Worm (Caenorhabditis elegans) whole organism, L4 larva: ENCODE data around the gene T26C12.1.

Source experiments
- D1046.2 ChIP-seq: fragments of 200-800 bp; sonication (Bioruptor generic); IDR thresholded peaks from 2 replicates; pipeline ENCODE4 v1.3.6; 2022; ENCODE audit warnings: missing genetic modification characterization, missing compliant biosample characterization
- F49E8.2 ChIP-seq: sonication (generic microtip); optimal IDR thresholded peaks from 2 replicates; lab custom pipeline; 2016; ENCODE audit warnings: missing compliant biosample characterization, mild to moderate bottlenecking, missing genetic modification characterization, borderline replicate concordance
- R02D3.7 ChIP-seq: fragments of 150-350 bp; sonication (generic microtip); optimal IDR thresholded peaks from 3 replicates; lab custom pipeline; 2014; ENCODE audit warnings: missing biosample characterization, missing genetic modification characterization
- T20F7.1 ChIP-seq: fragments of 200-800 bp; sonication (Bioruptor generic); optimal IDR thresholded peaks from 2 replicates; lab custom pipeline; 2018; ENCODE audit warnings: mild to moderate bottlenecking, missing genetic modification characterization, missing compliant biosample characterization
- T26A8.4 ChIP-seq: fragments of 200-800 bp; sonication (Bioruptor generic); IDR thresholded peaks from 2 replicates; pipeline ENCODE4 v1.3.6; 2022; ENCODE audit warnings: missing genetic modification characterization, missing compliant biosample characterization
- Y105C5A.15 ChIP-seq: fragments of 200-800 bp; sonication (Bioruptor generic); IDR thresholded peaks from 2 replicates; pipeline ENCODE4 v1.3.6; 2022; ENCODE audit warnings: missing genetic modification characterization, missing compliant biosample characterization
- aha-1 ChIP-seq: fragments of 150-350 bp; peaks from one replicate; lab custom pipeline; 2014; ENCODE audit warnings: missing biosample characterization, missing genetic modification characterization
- arid-1 ChIP-seq: fragments of 200-800 bp; sonication (Bioruptor generic); conservative IDR thresholded peaks from 2 replicates; pipeline ENCODE4 v1.3.6; 2022; ENCODE audit warnings: missing genetic modification reagents, missing genetic modification characterization, missing compliant biosample characterization
- ceh-62 ChIP-seq: sonication (generic microtip); optimal IDR thresholded peaks from 2 replicates; lab custom pipeline; 2017; ENCODE audit warnings: missing biosample characterization, missing genetic modification characterization
- ces-1 ChIP-seq: fragments of 150-350 bp; sonication (generic microtip); optimal IDR thresholded peaks from 4 replicates; lab custom pipeline; 2014; ENCODE audit warnings: missing biosample characterization, missing genetic modification reagents, missing genetic modification characterization
- cey-2 ChIP-seq: sonication (generic microtip); optimal IDR thresholded peaks from 3 replicates; lab custom pipeline; 2017; ENCODE audit warnings: missing genetic modification characterization, mild to moderate bottlenecking, missing compliant biosample characterization, antibody characterized with exemption, borderline replicate concordance; ENCODE audit not compliant: insufficient read depth
- ctbp-1 ChIP-seq: fragments of 200-800 bp; sonication (Bioruptor generic); IDR thresholded peaks from 2 replicates; pipeline ENCODE4 v1.3.6; 2022; ENCODE audit warnings: missing genetic modification reagents, missing genetic modification characterization, missing compliant biosample characterization
- daf-16 ChIP-seq, 3 experiments: sonication (generic microtip); optimal IDR thresholded peaks; 2 replicates each; lab custom pipeline; 2016 to 2017; ENCODE audit warnings: missing genetic modification characterization in 3 of 3, missing genetic modification reagents in 3 of 3, mild to moderate bottlenecking in 2 of 3, missing compliant biosample characterization in 2 of 3, missing biosample characterization in 1 of 3, moderate library complexity in 1 of 3
- dmd-6 ChIP-seq: fragments of 200-800 bp; sonication (Bioruptor generic); IDR thresholded peaks from 2 replicates; pipeline ENCODE4 v1.3.6; 2022; ENCODE audit warnings: missing genetic modification reagents, missing genetic modification characterization, missing compliant biosample characterization
- dmd-8 ChIP-seq: fragments of 200-800 bp; sonication (Bioruptor generic); IDR thresholded peaks from 2 replicates; pipeline ENCODE4 v1.3.6; 2022; ENCODE audit warnings: missing genetic modification characterization, missing compliant biosample characterization
- dpl-1 ChIP-seq: fragments of 150-350 bp; optimal IDR thresholded peaks from 2 replicates; lab custom pipeline; 2014; ENCODE audit warnings: missing biosample characterization, missing genetic modification reagents, missing genetic modification characterization
- dve-1 ChIP-seq: sonication (generic microtip); optimal IDR thresholded peaks from 2 replicates; lab custom pipeline; 2017; ENCODE audit warnings: antibody characterized with exemption, mild to moderate bottlenecking, missing genetic modification characterization, missing compliant biosample characterization; ENCODE audit not compliant: insufficient read depth
- hif-1 ChIP-seq, 2 experiments: sonication (generic microtip); optimal IDR thresholded peaks; 2 replicates each; lab custom pipeline; 2016 to 2017; ENCODE audit warnings: missing compliant biosample characterization in 2 of 2, missing genetic modification characterization in 2 of 2, missing genetic modification reagents in 2 of 2, missing genotype in 2 of 2, mild to moderate bottlenecking in 1 of 2
- hlh-11 ChIP-seq: fragments of 200-800 bp; sonication (Bioruptor generic); optimal IDR thresholded peaks from 2 replicates; lab custom pipeline; 2018; ENCODE audit warnings: mild to moderate bottlenecking, missing genetic modification characterization, missing compliant biosample characterization
- lin-1 ChIP-seq: fragments of 200-800 bp; sonication (Bioruptor generic); IDR thresholded peaks from 2 replicates; pipeline ENCODE4 v1.3.6; 2022; ENCODE audit warnings: missing genetic modification reagents, missing genetic modification characterization, missing compliant biosample characterization
- lin-38 ChIP-seq: fragments of 200-800 bp; sonication (Bioruptor generic); IDR thresholded peaks from 2 replicates; pipeline ENCODE4 v1.3.6; 2022; ENCODE audit warnings: missing genetic modification reagents, missing genetic modification characterization, missing compliant biosample characterization
- madf-9 ChIP-seq: fragments of 200-800 bp; sonication (Bioruptor generic); conservative IDR thresholded peaks from 2 replicates; pipeline ENCODE4 v1.3.6; 2022; ENCODE audit warnings: missing genetic modification reagents, missing genetic modification characterization, missing compliant biosample characterization
- mep-1 ChIP-seq: fragments of 150-350 bp; sonication (generic microtip); optimal IDR thresholded peaks from 3 replicates; lab custom pipeline; 2014; ENCODE audit warnings: missing biosample characterization, missing genetic modification characterization
- mes-2 ChIP-seq: sonication (generic microtip); optimal IDR thresholded peaks from 2 replicates; lab custom pipeline; 2016; ENCODE audit warnings: missing genotype, mild to moderate bottlenecking, missing genetic modification characterization, missing compliant biosample characterization; ENCODE audit not compliant: poor library complexity, severe bottlenecking
- mxl-3 ChIP-seq: fragments of 200-800 bp; sonication (Bioruptor generic); optimal IDR thresholded peaks from 2 replicates; lab custom pipeline; 2018; ENCODE audit warnings: mild to moderate bottlenecking, missing genetic modification characterization, missing compliant biosample characterization
- nhr-111 ChIP-seq: fragments of 200-800 bp; sonication (Bioruptor generic); optimal IDR thresholded peaks from 2 replicates; lab custom pipeline; 2018; ENCODE audit warnings: mild to moderate bottlenecking, missing genetic modification characterization, missing compliant biosample characterization
- nhr-28 ChIP-seq: fragments of 150-350 bp; optimal IDR thresholded peaks from 2 replicates; lab custom pipeline; 2014; ENCODE audit warnings: missing biosample characterization, missing genetic modification characterization
- nhr-48 ChIP-seq: sonication (generic microtip); optimal IDR thresholded peaks from 2 replicates; lab custom pipeline; 2016; ENCODE audit warnings: mild to moderate bottlenecking, missing genetic modification characterization, missing compliant biosample characterization
- php-3 ChIP-seq: fragments of 200-800 bp; sonication (Bioruptor generic); IDR thresholded peaks from 2 replicates; pipeline ENCODE4 v1.3.6; 2022; ENCODE audit warnings: missing genetic modification reagents, missing genetic modification characterization, missing compliant biosample characterization
- pqm-1 ChIP-seq: sonication (generic microtip); optimal IDR thresholded peaks from 2 replicates; lab custom pipeline; 2017; ENCODE audit warnings: missing biosample characterization, missing genetic modification characterization
- sdz-12 ChIP-seq: fragments of 200-800 bp; sonication (Bioruptor generic); optimal IDR thresholded peaks from 2 replicates; lab custom pipeline; 2018; ENCODE audit warnings: mild to moderate bottlenecking, missing genetic modification characterization, missing compliant biosample characterization
- set-16 ChIP-seq: fragments of 200-800 bp; sonication (Bioruptor generic); IDR thresholded peaks from 2 replicates; pipeline ENCODE4 v1.3.6; 2022; ENCODE audit warnings: missing genetic modification reagents, missing genetic modification characterization, missing compliant biosample characterization
- snpc-1.2 ChIP-seq: fragments of 200-800 bp; sonication (Bioruptor generic); IDR thresholded peaks from 2 replicates; pipeline ENCODE4 v1.3.6; 2022; ENCODE audit warnings: missing genetic modification reagents, missing genetic modification characterization, missing compliant biosample characterization
- spr-1 ChIP-seq: sonication (generic microtip); optimal IDR thresholded peaks from 2 replicates; lab custom pipeline; 2016; ENCODE audit warnings: mild to moderate bottlenecking, missing genetic modification characterization, missing compliant biosample characterization
- spr-3 ChIP-seq: fragments of 200-800 bp; sonication (Bioruptor generic); optimal IDR thresholded peaks from 2 replicates; lab custom pipeline; 2018; ENCODE audit warnings: mild to moderate bottlenecking, missing genetic modification characterization, missing compliant biosample characterization
- tra-1 ChIP-seq: fragments of 200-800 bp; sonication (Bioruptor generic); IDR thresholded peaks from 2 replicates; pipeline ENCODE4 v1.3.6; 2022; ENCODE audit warnings: missing genetic modification reagents, missing genetic modification characterization, missing compliant biosample characterization
- unc-39 ChIP-seq: sonication (generic microtip); optimal IDR thresholded peaks from 2 replicates; lab custom pipeline; 2017; ENCODE audit warnings: missing biosample characterization, missing genetic modification characterization
- unc-62 ChIP-seq, 3 experiments: fragments of 150-350 bp in 1 of 3; sonication (generic microtip); optimal IDR thresholded peaks in 2 of 3; peaks in 1 of 3; 1 replicate in 1 of 3; 2 replicates in 2 of 3; lab custom pipeline; 2014 to 2017; ENCODE audit warnings: missing biosample characterization in 3 of 3, missing genetic modification characterization in 3 of 3, missing genetic modification reagents in 3 of 3, missing genotype in 1 of 3
- vab-7 ChIP-seq: fragments of 200-800 bp; sonication (Bioruptor generic); IDR thresholded peaks from 2 replicates; pipeline ENCODE4 v1.3.6; 2022; ENCODE audit warnings: missing genetic modification reagents, missing genetic modification characterization, missing compliant biosample characterization
- zip-11 ChIP-seq: fragments of 200-800 bp; sonication (Bioruptor generic); IDR thresholded peaks from 2 replicates; pipeline ENCODE4 v1.3.6; 2022; ENCODE audit warnings: missing genetic modification characterization, missing compliant biosample characterization
- ztf-7 ChIP-seq: fragments of 150-350 bp; optimal IDR thresholded peaks from 2 replicates; lab custom pipeline; 2014; ENCODE audit warnings: missing biosample characterization, missing genetic modification characterization

The T26C12.1 gene

ce11 chrIV:3307463-3307862 lies 48.8 kb downstream of the T26C12.1 start, which contains the start of gene W08E12.9 (continued):
- no peak for TF ChIP-seq dmd-8 (GFP tag; lab: Robert Waterston, UW)
- TF ChIP-seq, all 104 proteins: peak for 0

ce11 chrIV:3308885-3309284 lies 50.2 kb downstream of the T26C12.1 start:
- no peak for TF ChIP-seq snpc-1.2 (GFP tag; lab: Robert Waterston, UW)
- peak; percentile 9 for TF ChIP-seq nhr-28 (tag; lab: Kevin White, UChicago)
- no peak for TF ChIP-seq nhr-111
- TF ChIP-seq zip-11 (GFP tag; lab: Robert Waterston, UW): no peak

- TF ChIP-seq ztf-7 (tag; lab: Kevin White, UChicago) (no peak), T26A8.4 (GFP tag; lab: Robert Waterston, UW) (no peak), ces-1 (GFP tag; lab: Kevin White, UChicago) (no peak), sdz-12 (GFP tag; lab: Kevin White, UChicago) (no peak), dve-1 (peak; percentile 18), lin-1 (no peak), aha-1 (tag; lab: Kevin White, UChicago) (peak; percentile 84), nhr-48 (peak; percentile 55), mes-2 (peak; percentile 8), daf-16 (GFP tag; optimal IDR thresholded peaks at IDR 0.05; lab: Kevin White, UChicago) (no peak), daf-16 (tag; optimal IDR thresholded peaks at IDR 0.05; lab: Kevin White, UChicago) (peak; percentile 39), unc-62 (GFP tag; optimal IDR thresholded peaks at IDR 0.05 in 1 of 2; lab: Kevin White, UChicago) (peak in 1 of 2 experiments; percentile 91), unc-62 (tag; optimal IDR thresholded peaks at IDR 0.05; lab: Kevin White, UChicago) (no peak), dmd-6 (GFP tag; lab: Robert Waterston, UW) (peak; percentile 74), pqm-1 (peak; percentile 78), unc-39 (tag; lab: Kevin White, UChicago) (no peak)
Measured at ce11 chrIV:3310662-3311219, 52.0 kb downstream of the T26C12.1 start.

ce11 chrIV:3311243-3311642 lies 52.5 kb downstream of the T26C12.1 start, which contains the start of gene zip-11:
Gene zip-11 (plus strand): TSS chrIV:3311276.
- TF ChIP-seq mxl-3: peak; percentile 81
- TF ChIP-seq vab-7 (GFP tag; lab: Robert Waterston, UW): 0 out of 2 replicates have a peak, but pooled peaks have one; percentile 29
- no peak for TF ChIP-seq php-3 (GFP tag; lab: Robert Waterston, UW)
- peak; percentile 56 for TF ChIP-seq mep-1 (tag; lab: Kevin White, UChicago)
- TF ChIP-seq ctbp-1: peak; percentile 56; the same call in 1 of the 2 replicates
- no peak for TF ChIP-seq T20F7.1 (GFP tag; lab: Kevin White, UChicago)
- 0 out of 2 replicates have a peak, but pooled peaks have one; percentile 25 for TF ChIP-seq lin-1
- 0 out of 2 replicates have a peak, but pooled peaks have one; percentile 28 for TF ChIP-seq madf-9 (GFP tag; lab: Robert Waterston, UW)
- TF ChIP-seq arid-1: peak; percentile 54; the same call in 1 of the 2 replicates
- TF ChIP-seq cey-2 (tag; lab: Kevin White, UChicago): no peak
- no peak for TF ChIP-seq Y105C5A.15 (GFP tag; lab: Robert Waterston, UW)
- 0 out of 2 replicates have a peak, but pooled peaks have one; percentile 8 for TF ChIP-seq tra-1 (GFP tag; lab: Robert Waterston, UW)
- peak; percentile 31; the same call in 1 of the 2 replicates for TF ChIP-seq dmd-6 (GFP tag; lab: Robert Waterston, UW)
- peak; percentile 50 for TF ChIP-seq nhr-28 (tag; lab: Kevin White, UChicago)
- no peak for TF ChIP-seq R02D3.7 (tag; lab: Kevin White, UChicago)
- TF ChIP-seq zip-11 (GFP tag; lab: Robert Waterston, UW): no peak
- TF ChIP-seq set-16: peak; percentile 92
- peak in 1 of 2 experiments; percentile 55 for TF ChIP-seq hif-1 (tag; optimal IDR thresholded peaks at IDR 0.05; lab: Kevin White, UChicago)
- TF ChIP-seq dve-1: peak; percentile 33
- peak; percentile 44 for TF ChIP-seq dpl-1 (GFP tag; lab: Kevin White, UChicago)
- peak; percentile 40; the same call in 1 of the 2 replicates for TF ChIP-seq T26A8.4 (GFP tag; lab: Robert Waterston, UW)
- peak; percentile 62 for TF ChIP-seq nhr-48
- TF ChIP-seq unc-62 (GFP tag; optimal IDR thresholded peaks at IDR 0.05 in 1 of 2; lab: Kevin White, UChicago): peak in 1 of 2 experiments; percentile 63
- no peak for TF ChIP-seq unc-62 (tag; optimal IDR thresholded peaks at IDR 0.05; lab: Kevin White, UChicago)
- TF ChIP-seq D1046.2 (GFP tag; lab: Robert Waterston, UW): 0 out of 2 replicates have a peak, but pooled peaks have one; percentile 62
- no peak for TF ChIP-seq F49E8.2 (tag; lab: Kevin White, UChicago)
- peak; percentile 100 for TF ChIP-seq spr-3 (GFP tag; lab: Kevin White, UChicago)
- TF ChIP-seq hlh-11: peak; percentile 82
- peak; percentile 97 for TF ChIP-seq spr-1
- no peak for TF ChIP-seq ceh-62
- TF ChIP-seq lin-38 (GFP tag; lab: Robert Waterston, UW): peak; percentile 76
